Fruit fly (Drosophila melanogaster) whole organism, wandering third instar larva: Measurements from ENCODE around the gene GluRIIC.

Experiments used
- CrebA ChIP-seq: fragments of 200-800 bp; sonication (Bioruptor generic); optimal IDR thresholded peaks from 2 replicates; lab custom pipeline; 2016; ENCODE audit warnings: missing biosample characterization, mild to moderate bottlenecking, missing genetic modification characterization, borderline replicate concordance
- dl ChIP-seq, 2 experiments: fragments of 175-275, 200-275 bp in 1 of 2; fragments of 200-275 bp in 1 of 2; sonication (Bioruptor generic); optimal IDR thresholded peaks; lab custom pipeline; 2018; ENCODE audit warnings: mild to moderate bottlenecking in 2 of 2, missing biosample characterization in 2 of 2, missing genetic modification characterization in 2 of 2, moderate library complexity in 2 of 2; ENCODE audit not compliant: partially characterized antibody in 2 of 2, insufficient read depth in 1 of 2
- fru ChIP-seq: fragments of 200-800 bp; sonication (Bioruptor generic); optimal IDR thresholded peaks from 3 replicates; lab custom pipeline; 2016; ENCODE audit warnings: missing biosample characterization, mild to moderate bottlenecking, missing genetic modification characterization

- TF ChIP-seq fru, result no peak
- TF ChIP-seq dl (GFP tag; optimal IDR thresholded peaks at IDR 0.05; lab: Kevin White, UChicago; ENCODE audit: insufficient read depth in 1 of 2, partially characterized antibody in 2 of 2), result peak in 1 of 2 experiments; percentile 24
- no peak for TF ChIP-seq CrebA (GFP tag; lab: Kevin White, UChicago)
These were observed 43.6 kb upstream of the GluRIIC start, which contains the start of gene PNUTS for dm6 chr2L:870285-870684.
